Worm (Caenorhabditis elegans): ENCODE results near the gene F10E9.2.

ce11 chrIII:8298216-8298920, 14.1 kb upstream of the F10E9.2 start:
- no peak for TF ChIP-seq ama-1 (optimal IDR thresholded peaks at IDR 0.05)
- TF ChIP-seq ama-1 (GFP tag; optimal IDR thresholded peaks at IDR 0.05): no peak
- no peak for TF ChIP-seq lsl-1 (GFP tag; optimal IDR thresholded peaks at IDR 0.05)
- no peak for TF ChIP-seq ceh-27 (GFP tag; optimal IDR thresholded peaks at IDR 0.05)
- TF ChIP-seq snpc-3.4 (tag; optimal IDR thresholded peaks at IDR 0.05): no peak
- TF ChIP-seq F10E7.11 (tag; optimal IDR thresholded peaks at IDR 0.05): no peak
- TF ChIP-seq unc-62 (GFP tag; optimal IDR thresholded peaks at IDR 0.05): no peak
- no peak for TF ChIP-seq attf-3 (GFP tag; conservative IDR thresholded peaks at IDR 0.05)
- TF ChIP-seq bed-1 (GFP tag; IDR thresholded peaks at IDR 0.05): no peak
- TF ChIP-seq Y53F4B.3 (GFP tag; IDR thresholded peaks at IDR 0.05): no peak
- TF ChIP-seq nhr-179 (tag; optimal IDR thresholded peaks at IDR 0.05): no peak
- TF ChIP-seq ekl-4 (GFP tag; IDR thresholded peaks at IDR 0.05): no peak
- no peak for TF ChIP-seq pha-4 (tag; optimal IDR thresholded peaks at IDR 0.05)
- TF ChIP-seq nhr-120 (GFP tag; IDR thresholded peaks at IDR 0.05): no peak
